Worm (Caenorhabditis elegans): ENCODE results near the gene hrg-6.

- TF ChIP-seq nfya-1 (tag; optimal IDR thresholded peaks at IDR 0.05; ENCODE audit: insufficient read depth) (no peak), ama-1 (optimal IDR thresholded peaks at IDR 0.05) (peak; percentile 94), zag-1 (tag; optimal IDR thresholded peaks at IDR 0.05) (no peak), unc-62 (GFP tag; optimal IDR thresholded peaks at IDR 0.05) (no peak), lin-15B (tag; optimal IDR thresholded peaks at IDR 0.05) (no peak), fos-1 (tag; optimal IDR thresholded peaks at IDR 0.05) (no peak), ZK546.5 (tag; optimal IDR thresholded peaks at IDR 0.05) (no peak), skn-1 (tag; optimal IDR thresholded peaks at IDR 0.05) (no peak), ztf-11 (tag; optimal IDR thresholded peaks at IDR 0.05) (no peak), ceh-82 (tag; optimal IDR thresholded peaks at IDR 0.05) (no peak)
These were observed 48.5 kb downstream of the hrg-6 start, which contains the start of gene atg-7 for ce11 chrIV:11080823-11081285.
